Fruit fly (Drosophila melanogaster): ENCODE measurements around the gene LysX.

DNA sequence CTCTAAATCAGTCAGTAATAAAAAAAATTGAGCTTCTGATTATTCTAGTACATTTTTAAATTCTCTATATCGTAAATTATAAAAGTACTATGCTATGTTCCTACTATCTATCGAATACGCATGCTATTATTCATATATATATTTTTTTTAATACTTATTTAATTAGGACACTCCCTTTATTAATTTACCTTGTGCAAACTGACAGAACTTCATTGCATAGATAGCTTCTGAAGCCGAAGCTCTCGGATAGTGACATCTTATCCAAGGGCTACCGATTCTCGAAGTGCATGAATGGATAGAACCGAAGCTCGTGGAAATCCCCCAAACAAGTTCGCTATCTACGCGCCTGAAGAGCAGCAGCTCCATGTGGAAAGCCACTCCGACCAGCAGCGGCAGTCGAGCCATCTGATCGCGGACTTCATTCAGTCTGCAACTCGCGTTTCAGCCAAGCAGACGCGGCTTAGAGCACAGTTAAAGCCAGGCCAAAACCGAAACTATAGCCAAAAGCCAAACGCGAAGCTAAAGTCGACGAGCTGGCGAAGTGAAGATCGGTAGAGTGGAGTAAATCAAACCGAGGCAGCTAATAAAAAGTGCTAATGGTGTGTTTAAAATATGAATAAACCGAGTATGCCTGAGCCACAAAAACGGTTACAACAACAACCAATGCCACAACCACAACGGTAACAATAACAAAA is 5.4 kb upstream of the LysX start, which contains the start of gene mwh:
- TF ChIP-seq CG15269 (tag; optimal IDR thresholded peaks at IDR 0.05) (no peak), gem (tag; optimal IDR thresholded peaks at IDR 0.05) (no peak), Six4 (GFP tag; optimal IDR thresholded peaks at IDR 0.05) (no peak), en (GFP tag; optimal IDR thresholded peaks at IDR 0.05) (no peak), ac (GFP tag; optimal IDR thresholded peaks at IDR 0.05) (no peak), CG34224 (GFP tag; IDR thresholded peaks at IDR 0.05; ENCODE audit: partially characterized antibody) (no peak), bbx (GFP tag; IDR thresholded peaks at IDR 0.05; ENCODE audit: partially characterized antibody) (no peak), ems (GFP tag; optimal IDR thresholded peaks at IDR 0.05) (no peak), CG8765 (GFP tag; IDR thresholded peaks at IDR 0.05) (no peak)
